Fruit fly (Drosophila melanogaster): Measurements from ENCODE around the gene Esyt2.

Gene Esyt2

DNA sequence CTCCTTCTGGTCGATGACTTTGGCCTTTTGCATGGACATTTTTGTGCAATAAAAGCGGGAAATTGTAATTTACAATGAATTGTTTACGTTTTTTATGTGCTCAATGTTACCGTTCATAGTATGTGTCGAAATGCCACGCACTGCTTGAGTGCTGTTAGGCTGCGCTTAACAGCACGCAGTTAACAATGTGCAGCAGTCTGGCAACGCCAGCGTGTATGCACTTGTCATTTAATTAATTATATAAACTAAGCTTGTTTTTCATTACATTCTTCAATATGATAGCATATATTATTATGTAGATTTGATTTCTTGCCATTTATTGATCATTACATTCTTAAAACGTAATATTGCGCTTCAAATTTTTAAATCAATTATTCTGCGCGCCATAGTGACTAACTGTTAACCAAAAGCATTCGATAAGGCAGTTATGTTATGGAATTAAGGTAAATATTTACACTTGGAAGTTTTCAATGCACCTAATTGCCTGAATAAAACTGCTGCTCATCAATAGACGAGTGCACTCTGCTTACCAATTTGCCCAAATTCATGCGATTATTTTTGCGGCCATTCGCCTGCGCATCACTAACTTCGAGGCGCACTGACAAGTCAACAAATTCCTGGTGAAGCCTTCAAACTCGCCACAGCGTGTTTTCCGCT lies 40.7 kb downstream of the Esyt2 start, which contains the start of the genes CG13625 and mld:
Gene CG13625 (minus strand): TSS at position 119 of the 657 bp plus-strand sequence.
Gene mld (plus strand): TSS at position 612 of the 657 bp plus-strand sequence.
- TF ChIP-seq woc (GFP tag; optimal IDR thresholded peaks at IDR 0.05) (no peak), tai (GFP tag; optimal IDR thresholded peaks at IDR 0.05) (peak; percentile 67), Dif (GFP tag; optimal IDR thresholded peaks at IDR 0.05; ENCODE audit: partially characterized antibody) (no peak), sv (GFP tag; optimal IDR thresholded peaks at IDR 0.05) (no peak), Hr78 (GFP tag; optimal IDR thresholded peaks at IDR 0.05) (no peak), Rel (GFP tag; optimal IDR thresholded peaks at IDR 0.05) (no peak), Rel (tag; optimal IDR thresholded peaks at IDR 0.05) (peak; percentile 11), OdsH (GFP tag; optimal IDR thresholded peaks at IDR 0.05) (no peak), dl (GFP tag; optimal IDR thresholded peaks at IDR 0.05; ENCODE audit: insufficient read depth in 1 of 2, partially characterized antibody in 2 of 2) (no peak), Myc (optimal IDR thresholded peaks at IDR 0.05) (no peak), sage (GFP tag; optimal IDR thresholded peaks at IDR 0.05) (no peak), Mio (GFP tag; optimal IDR thresholded peaks at IDR 0.05) (no peak), br (GFP tag; optimal IDR thresholded peaks at IDR 0.05) (peak; percentile 22), HLH106 (tag; optimal IDR thresholded peaks at IDR 0.05) (peak; percentile 37), Abd-B (GFP tag; optimal IDR thresholded peaks at IDR 0.05) (no peak), lola (GFP tag; optimal IDR thresholded peaks at IDR 0.05) (no peak), Hnf4 (GFP tag; optimal IDR thresholded peaks at IDR 0.05) (peak; percentile 20), CG32264 (GFP tag; optimal IDR thresholded peaks at IDR 0.05) (no peak), ey (GFP tag; optimal IDR thresholded peaks at IDR 0.05) (peak; percentile 9), rgr (GFP tag; optimal IDR thresholded peaks at IDR 0.05) (peak; percentile 27), brk (GFP tag; optimal IDR thresholded peaks at IDR 0.05) (no peak), Hr83 (GFP tag; optimal IDR thresholded peaks at IDR 0.05; ENCODE audit: poor library complexity, severe bottlenecking) (peak; percentile 63), CG9705 (GFP tag; optimal IDR thresholded peaks at IDR 0.05) (peak; percentile 13), psq (GFP tag; optimal IDR thresholded peaks at IDR 0.05) (no peak), foxo (GFP tag; optimal IDR thresholded peaks at IDR 0.05) (peak in 1 of 2 experiments; percentile 16), usp (GFP tag; optimal IDR thresholded peaks at IDR 0.05) (no peak), Jra (GFP tag; optimal IDR thresholded peaks at IDR 0.05) (no peak), h (GFP tag; optimal IDR thresholded peaks at IDR 0.05) (peak; percentile 35)

DNA sequence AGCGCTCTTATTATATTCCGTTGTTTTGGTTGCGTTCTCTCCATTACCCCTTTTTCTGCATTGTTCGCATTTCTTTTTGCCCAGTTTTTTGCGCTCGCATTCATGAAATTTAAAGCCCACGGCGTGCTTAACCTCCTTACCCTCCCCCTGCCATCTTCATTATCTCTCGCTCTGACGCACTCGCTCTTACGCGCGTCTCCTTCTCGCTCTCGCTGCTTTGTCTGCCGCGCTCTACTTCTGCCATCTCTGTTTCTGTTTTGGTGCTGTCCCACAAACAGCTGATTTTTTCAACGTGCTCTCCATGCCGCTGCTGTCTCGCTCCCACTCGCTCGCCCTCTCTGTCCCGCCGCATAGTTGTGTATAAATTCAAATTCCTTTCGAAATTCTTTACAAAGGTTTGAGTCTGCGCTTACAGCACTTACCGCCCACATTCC lies 42.0 kb downstream of the Esyt2 start:
- TF ChIP-seq usp (GFP tag; optimal IDR thresholded peaks at IDR 0.05), result no peak
- TF ChIP-seq dl (GFP tag; optimal IDR thresholded peaks at IDR 0.05; ENCODE audit: insufficient read depth in 1 of 2, partially characterized antibody in 2 of 2), result peak; percentile 61 to 62
- TF ChIP-seq psq (GFP tag; optimal IDR thresholded peaks at IDR 0.05), result peak; percentile 99
- peak; percentile 23 for TF ChIP-seq Vsx2 (GFP tag; optimal IDR thresholded peaks at IDR 0.05; ENCODE audit: partially characterized antibody)
- peak; percentile 91 for TF ChIP-seq h (GFP tag; optimal IDR thresholded peaks at IDR 0.05)
- TF ChIP-seq Sp1 (GFP tag; optimal IDR thresholded peaks at IDR 0.05), result peak; percentile 42
- TF ChIP-seq rgr (GFP tag; optimal IDR thresholded peaks at IDR 0.05), result peak; percentile 15
- TF ChIP-seq lola (GFP tag; optimal IDR thresholded peaks at IDR 0.05), result no peak
- TF ChIP-seq Rel (GFP tag; optimal IDR thresholded peaks at IDR 0.05), result no peak
- TF ChIP-seq Rel (tag; optimal IDR thresholded peaks at IDR 0.05), result peak; percentile 92
- TF ChIP-seq fru (GFP tag; optimal IDR thresholded peaks at IDR 0.05), result peak; percentile 13
- TF ChIP-seq ey (GFP tag; optimal IDR thresholded peaks at IDR 0.05), result peak; percentile 4
- peak; percentile 15 for TF ChIP-seq brk (GFP tag; optimal IDR thresholded peaks at IDR 0.05)
- no peak for TF ChIP-seq Abd-B (GFP tag; optimal IDR thresholded peaks at IDR 0.05)
- TF ChIP-seq Hnf4 (GFP tag; optimal IDR thresholded peaks at IDR 0.05), result no peak
- TF ChIP-seq Dif (GFP tag; optimal IDR thresholded peaks at IDR 0.05; ENCODE audit: partially characterized antibody), result peak; percentile 69
- TF ChIP-seq OdsH (GFP tag; optimal IDR thresholded peaks at IDR 0.05), result no peak
- TF ChIP-seq Hr83 (GFP tag; optimal IDR thresholded peaks at IDR 0.05; ENCODE audit: poor library complexity, severe bottlenecking), result peak; percentile 12
- peak; percentile 25 for TF ChIP-seq br (GFP tag; optimal IDR thresholded peaks at IDR 0.05)
- TF ChIP-seq Hr78 (GFP tag; optimal IDR thresholded peaks at IDR 0.05), result no peak
- TF ChIP-seq foxo (GFP tag; optimal IDR thresholded peaks at IDR 0.05), result peak in 1 of 2 experiments; percentile 0
- TF ChIP-seq Jra (GFP tag; optimal IDR thresholded peaks at IDR 0.05), result no peak
- TF ChIP-seq Myc (optimal IDR thresholded peaks at IDR 0.05), result peak; percentile 27
- no peak for TF ChIP-seq Mio (GFP tag; optimal IDR thresholded peaks at IDR 0.05)
- no peak for TF ChIP-seq CG32264 (GFP tag; optimal IDR thresholded peaks at IDR 0.05)

DNA sequence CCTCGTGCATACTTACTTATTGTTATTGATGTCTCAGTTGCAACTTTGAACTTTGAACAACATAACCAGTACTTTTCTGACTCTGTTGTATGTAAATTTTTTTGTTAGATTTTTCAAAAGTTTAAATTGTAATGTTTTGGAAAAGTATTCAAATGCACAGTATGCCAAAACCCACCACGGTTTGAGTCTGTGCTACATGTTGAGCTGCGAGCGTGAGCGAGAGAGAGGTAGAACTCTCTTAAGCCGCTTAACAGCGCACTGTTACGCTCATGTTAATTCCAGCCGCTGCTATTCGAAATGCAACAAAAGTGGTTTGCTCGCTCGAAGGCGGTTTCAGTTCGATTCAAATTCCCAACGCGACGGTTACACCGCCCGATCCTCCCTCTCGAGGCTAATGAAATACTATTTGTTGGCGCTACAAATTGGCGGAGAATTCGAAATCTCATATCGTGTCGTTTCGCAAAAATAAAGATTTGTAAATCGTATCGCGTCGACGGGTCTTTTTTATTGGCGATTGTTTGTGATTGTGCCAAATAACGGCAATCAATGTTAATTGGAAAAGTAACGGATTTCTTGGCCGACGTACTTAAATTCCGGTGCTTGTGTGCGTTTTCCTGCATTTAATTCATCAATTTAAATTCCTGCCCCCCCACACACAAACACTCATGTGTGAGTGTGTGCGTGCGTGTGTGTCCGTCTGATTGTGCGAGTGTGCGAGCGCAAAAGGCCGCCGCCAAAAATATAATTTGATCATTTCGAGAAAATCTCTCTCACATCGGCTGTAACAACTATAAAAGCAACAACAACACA lies 44.5 kb downstream of the Esyt2 start:
- TF ChIP-seq dsf (GFP tag; optimal IDR thresholded peaks at IDR 0.05; ENCODE audit: borderline replicate concordance), result no peak
- TF ChIP-seq h (GFP tag; optimal IDR thresholded peaks at IDR 0.05), result no peak
- TF ChIP-seq Jra (GFP tag; optimal IDR thresholded peaks at IDR 0.05), result no peak
- TF ChIP-seq Sp1 (GFP tag; optimal IDR thresholded peaks at IDR 0.05), result peak; percentile 9
- TF ChIP-seq fru (GFP tag; optimal IDR thresholded peaks at IDR 0.05), result no peak
- no peak for TF ChIP-seq GATAd (GFP tag; optimal IDR thresholded peaks at IDR 0.05)
- TF ChIP-seq Hr83 (GFP tag; optimal IDR thresholded peaks at IDR 0.05; ENCODE audit: poor library complexity, severe bottlenecking), result peak; percentile 15
- TF ChIP-seq CG9705 (GFP tag; optimal IDR thresholded peaks at IDR 0.05), result no peak
- no peak for TF ChIP-seq lola (GFP tag; optimal IDR thresholded peaks at IDR 0.05)
- no peak for TF ChIP-seq Rel (GFP tag; optimal IDR thresholded peaks at IDR 0.05)
- peak; percentile 10 for TF ChIP-seq Rel (tag; optimal IDR thresholded peaks at IDR 0.05)
- peak; percentile 12 for TF ChIP-seq Dif (GFP tag; optimal IDR thresholded peaks at IDR 0.05; ENCODE audit: partially characterized antibody)
- no peak for TF ChIP-seq usp (GFP tag; optimal IDR thresholded peaks at IDR 0.05)
